Fruit fly (Drosophila melanogaster): Measurements from ENCODE around the gene tna.

The tna gene

DNA sequence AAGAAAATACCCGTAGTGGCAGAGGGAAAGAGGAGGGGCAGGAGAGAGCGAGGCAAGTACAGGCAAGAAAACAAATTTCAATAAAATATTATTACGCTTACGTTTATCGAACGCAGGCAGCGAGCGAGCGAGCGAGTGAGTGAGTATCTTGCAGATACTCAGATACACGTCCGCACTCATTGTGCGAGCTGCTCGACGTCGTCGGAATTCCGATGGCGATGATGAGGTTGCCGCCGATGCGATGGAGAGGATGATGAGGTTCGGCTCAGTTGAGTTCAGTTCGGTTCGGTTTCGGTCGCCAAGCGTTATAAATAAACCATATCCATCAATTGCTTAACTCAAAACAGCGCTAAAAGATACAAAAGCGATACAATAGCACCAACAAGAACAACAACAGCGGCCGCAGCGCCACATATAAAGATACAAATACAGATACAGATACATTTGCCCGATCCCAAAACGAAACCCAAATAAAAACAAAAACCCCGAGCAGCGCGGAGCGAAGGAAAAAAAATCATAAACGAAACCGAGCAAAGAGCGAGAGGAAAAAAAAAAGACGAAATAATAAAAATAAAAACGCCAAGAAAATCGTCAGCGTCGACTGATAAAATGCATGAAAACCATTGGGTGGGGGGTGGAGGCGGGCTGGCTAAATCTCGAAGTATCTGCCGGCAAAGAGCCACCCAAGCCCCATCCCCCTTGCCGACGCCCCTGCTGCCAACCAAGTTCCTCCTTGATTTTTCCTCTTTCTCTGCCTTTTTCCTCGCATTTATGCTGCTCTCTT, 17.2 kb downstream of the tna start (continued):
- TF ChIP-seq Rel (GFP tag; optimal IDR thresholded peaks at IDR 0.05) (peak; percentile 93), Rel (tag; optimal IDR thresholded peaks at IDR 0.05) (peak; percentile 58), Hnf4 (GFP tag; optimal IDR thresholded peaks at IDR 0.05) (peak; percentile 46), sv (GFP tag; optimal IDR thresholded peaks at IDR 0.05) (no peak)

DNA sequence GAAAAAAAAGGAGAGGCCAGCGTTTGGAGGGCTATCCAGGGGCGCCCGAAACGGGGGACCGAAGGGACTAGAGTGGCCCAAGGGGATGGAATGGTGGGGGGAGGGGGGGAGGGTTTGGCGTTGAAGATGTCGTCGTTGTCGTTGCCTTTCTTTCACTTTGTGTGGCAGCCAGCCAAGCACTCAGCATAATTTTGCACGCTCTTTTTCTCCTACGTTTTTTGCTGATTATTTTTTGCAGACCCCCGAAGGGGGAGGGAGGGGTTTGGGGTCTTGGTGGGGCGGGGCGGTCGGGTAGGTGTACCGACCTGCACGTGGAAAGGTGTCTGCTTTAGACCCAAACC, 17.8 kb downstream of the tna start:
- TF ChIP-seq Sp1 (GFP tag; optimal IDR thresholded peaks at IDR 0.05) (peak; percentile 23), psq (GFP tag; optimal IDR thresholded peaks at IDR 0.05) (peak; percentile 75), Dfd (GFP tag; optimal IDR thresholded peaks at IDR 0.05) (peak; percentile 79), woc (GFP tag; optimal IDR thresholded peaks at IDR 0.05) (no peak)

DNA sequence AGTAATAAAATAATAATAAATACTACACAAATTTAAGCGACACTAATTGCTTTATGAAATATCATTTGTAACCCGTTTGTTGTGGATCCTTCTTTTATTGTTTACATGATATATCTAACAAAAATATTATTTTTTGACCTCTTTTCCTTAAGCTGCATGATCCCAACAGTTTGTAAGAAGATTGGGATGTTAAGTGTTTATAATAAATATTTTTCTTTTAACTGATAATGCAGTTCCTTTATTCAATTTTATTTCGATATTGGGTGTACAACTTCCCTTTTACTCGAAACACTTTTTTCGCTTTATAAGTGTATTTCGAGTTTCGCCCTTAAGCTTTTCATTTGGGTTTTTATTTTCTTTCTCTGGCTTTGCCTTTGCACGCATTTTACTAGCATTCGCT, 18.3 kb downstream of the tna start:
- TF ChIP-seq br (GFP tag; optimal IDR thresholded peaks at IDR 0.05) = no peak
- TF ChIP-seq Abd-B (GFP tag; optimal IDR thresholded peaks at IDR 0.05) = no peak
- no peak for TF ChIP-seq brk (GFP tag; optimal IDR thresholded peaks at IDR 0.05)
- TF ChIP-seq GATAd (GFP tag; optimal IDR thresholded peaks at IDR 0.05) = no peak
- no peak for TF ChIP-seq sage (GFP tag; optimal IDR thresholded peaks at IDR 0.05)
- no peak for TF ChIP-seq h (GFP tag; optimal IDR thresholded peaks at IDR 0.05)
- TF ChIP-seq Dfd (GFP tag; optimal IDR thresholded peaks at IDR 0.05) = no peak
- TF ChIP-seq foxo (GFP tag; optimal IDR thresholded peaks at IDR 0.05) = no peak
- no peak for TF ChIP-seq sv (GFP tag; optimal IDR thresholded peaks at IDR 0.05)
- TF ChIP-seq Dif (GFP tag; optimal IDR thresholded peaks at IDR 0.05; ENCODE audit: partially characterized antibody) = no peak
- no peak for TF ChIP-seq dmrt93B (GFP tag; optimal IDR thresholded peaks at IDR 0.05)
- TF ChIP-seq jim (GFP tag; optimal IDR thresholded peaks at IDR 0.05) = no peak
- TF ChIP-seq woc (GFP tag; optimal IDR thresholded peaks at IDR 0.05) = no peak
- TF ChIP-seq Hr83 (GFP tag; optimal IDR thresholded peaks at IDR 0.05; ENCODE audit: poor library complexity, severe bottlenecking) = no peak
- no peak for TF ChIP-seq OdsH (GFP tag; optimal IDR thresholded peaks at IDR 0.05)
- no peak for TF ChIP-seq Vsx2 (GFP tag; optimal IDR thresholded peaks at IDR 0.05; ENCODE audit: partially characterized antibody)
- TF ChIP-seq rgr (GFP tag; optimal IDR thresholded peaks at IDR 0.05) = no peak
- no peak for TF ChIP-seq dsf (GFP tag; optimal IDR thresholded peaks at IDR 0.05; ENCODE audit: borderline replicate concordance)

DNA sequence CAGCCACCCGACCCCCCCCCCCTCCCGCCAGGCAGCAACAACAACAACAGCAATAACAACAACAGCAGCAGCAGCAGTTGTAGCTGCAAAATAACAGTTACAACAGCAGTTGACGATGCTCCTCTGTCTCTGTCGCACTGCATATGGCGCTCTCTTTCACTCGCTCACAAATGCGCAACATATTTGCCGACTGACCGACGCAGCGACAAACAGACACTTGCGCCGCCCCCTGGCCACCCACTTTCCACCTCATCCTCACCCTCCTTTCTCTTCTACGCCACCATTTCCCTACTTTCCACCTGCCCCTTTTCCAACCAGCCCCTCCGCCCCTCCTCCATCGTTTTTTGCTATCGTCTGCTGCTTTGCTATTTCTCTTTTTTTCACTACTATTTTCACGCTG, 18.7 kb downstream of the tna start:
- no peak for TF ChIP-seq br (GFP tag; optimal IDR thresholded peaks at IDR 0.05)
- peak; percentile 83 for TF ChIP-seq Dfd (GFP tag; optimal IDR thresholded peaks at IDR 0.05)

DNA sequence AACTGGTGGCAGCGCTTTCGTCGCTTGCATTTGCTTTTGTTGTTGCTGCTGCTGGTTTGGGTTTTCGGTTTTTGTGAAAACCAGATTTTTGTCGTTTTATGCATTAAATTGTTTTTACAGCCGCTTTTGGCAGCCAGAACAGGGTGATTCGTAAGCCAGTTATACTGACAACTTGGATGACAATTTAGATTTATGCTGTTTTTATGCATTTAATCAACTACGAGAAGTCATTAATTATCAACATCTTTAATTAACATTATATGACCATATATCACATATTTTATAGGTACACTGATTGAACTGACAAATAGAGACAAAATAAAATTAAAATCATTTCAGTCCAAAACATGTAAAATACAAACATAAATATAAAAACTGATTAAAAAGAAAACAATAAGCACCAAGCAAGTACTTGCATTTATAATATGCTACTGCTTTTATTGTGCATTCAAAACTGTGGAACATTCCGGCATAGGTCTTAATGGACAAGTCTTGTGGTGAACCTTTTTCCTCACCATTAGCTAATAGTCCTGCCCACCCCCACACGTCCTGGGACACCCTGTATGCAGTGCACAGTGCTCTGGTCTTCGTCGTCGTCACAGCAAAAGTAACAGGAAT, 19.6 kb downstream of the tna start:
- TF ChIP-seq Sp1 (GFP tag; optimal IDR thresholded peaks at IDR 0.05) = peak; percentile 93
- peak; percentile 82 for TF ChIP-seq h (GFP tag; optimal IDR thresholded peaks at IDR 0.05)
- no peak for TF ChIP-seq Vsx2 (GFP tag; optimal IDR thresholded peaks at IDR 0.05; ENCODE audit: partially characterized antibody)
- no peak for TF ChIP-seq Rel (GFP tag; optimal IDR thresholded peaks at IDR 0.05)
- no peak for TF ChIP-seq Rel (tag; optimal IDR thresholded peaks at IDR 0.05)
- TF ChIP-seq rgr (GFP tag; optimal IDR thresholded peaks at IDR 0.05) = peak; percentile 79
- peak; percentile 77 for TF ChIP-seq OdsH (GFP tag; optimal IDR thresholded peaks at IDR 0.05)
- no peak for TF ChIP-seq Hr78 (GFP tag; optimal IDR thresholded peaks at IDR 0.05)
- peak; percentile 88 for TF ChIP-seq HLH106 (tag; optimal IDR thresholded peaks at IDR 0.05)
- TF ChIP-seq woc (GFP tag; optimal IDR thresholded peaks at IDR 0.05) = peak; percentile 67
- TF ChIP-seq Dfd (GFP tag; optimal IDR thresholded peaks at IDR 0.05) = no peak
- TF ChIP-seq Mio (GFP tag; optimal IDR thresholded peaks at IDR 0.05) = no peak
- TF ChIP-seq Dif (GFP tag; optimal IDR thresholded peaks at IDR 0.05; ENCODE audit: partially characterized antibody) = no peak
- TF ChIP-seq CG9705 (GFP tag; optimal IDR thresholded peaks at IDR 0.05) = peak; percentile 79
- TF ChIP-seq brk (GFP tag; optimal IDR thresholded peaks at IDR 0.05) = no peak
- no peak for TF ChIP-seq Hr83 (GFP tag; optimal IDR thresholded peaks at IDR 0.05; ENCODE audit: poor library complexity, severe bottlenecking)
- TF ChIP-seq usp (GFP tag; optimal IDR thresholded peaks at IDR 0.05) = no peak
- TF ChIP-seq tai (GFP tag; optimal IDR thresholded peaks at IDR 0.05) = peak; percentile 57
- no peak for TF ChIP-seq lola (GFP tag; optimal IDR thresholded peaks at IDR 0.05)
- peak; percentile 79 for TF ChIP-seq fru (GFP tag; optimal IDR thresholded peaks at IDR 0.05)
- TF ChIP-seq dl (GFP tag; optimal IDR thresholded peaks at IDR 0.05; ENCODE audit: insufficient read depth in 1 of 2, partially characterized antibody in 2 of 2) = no peak
- peak; percentile 34 for TF ChIP-seq Hnf4 (GFP tag; optimal IDR thresholded peaks at IDR 0.05)
- TF ChIP-seq CrebA (GFP tag; optimal IDR thresholded peaks at IDR 0.05; ENCODE audit: borderline replicate concordance) = no peak
- no peak for TF ChIP-seq jim (GFP tag; optimal IDR thresholded peaks at IDR 0.05)
- TF ChIP-seq psq (GFP tag; optimal IDR thresholded peaks at IDR 0.05) = peak; percentile 81
- peak; percentile 53 for TF ChIP-seq sage (GFP tag; optimal IDR thresholded peaks at IDR 0.05)
- TF ChIP-seq CG32264 (GFP tag; optimal IDR thresholded peaks at IDR 0.05) = peak; percentile 43
- TF ChIP-seq pan (optimal IDR thresholded peaks at IDR 0.05) = no peak
- TF ChIP-seq N (GFP tag; optimal IDR thresholded peaks at IDR 0.05) = no peak
- TF ChIP-seq Myc (optimal IDR thresholded peaks at IDR 0.05) = no peak
- no peak for TF ChIP-seq GATAd (GFP tag; optimal IDR thresholded peaks at IDR 0.05)
- no peak for TF ChIP-seq sv (GFP tag; optimal IDR thresholded peaks at IDR 0.05)
- no peak for TF ChIP-seq dsf (GFP tag; optimal IDR thresholded peaks at IDR 0.05; ENCODE audit: borderline replicate concordance)
- TF ChIP-seq ey (GFP tag; optimal IDR thresholded peaks at IDR 0.05) = peak; percentile 85
